Fruit fly (Drosophila melanogaster): ENCODE data around the gene Fur1.

The Fur1 gene

DNA sequence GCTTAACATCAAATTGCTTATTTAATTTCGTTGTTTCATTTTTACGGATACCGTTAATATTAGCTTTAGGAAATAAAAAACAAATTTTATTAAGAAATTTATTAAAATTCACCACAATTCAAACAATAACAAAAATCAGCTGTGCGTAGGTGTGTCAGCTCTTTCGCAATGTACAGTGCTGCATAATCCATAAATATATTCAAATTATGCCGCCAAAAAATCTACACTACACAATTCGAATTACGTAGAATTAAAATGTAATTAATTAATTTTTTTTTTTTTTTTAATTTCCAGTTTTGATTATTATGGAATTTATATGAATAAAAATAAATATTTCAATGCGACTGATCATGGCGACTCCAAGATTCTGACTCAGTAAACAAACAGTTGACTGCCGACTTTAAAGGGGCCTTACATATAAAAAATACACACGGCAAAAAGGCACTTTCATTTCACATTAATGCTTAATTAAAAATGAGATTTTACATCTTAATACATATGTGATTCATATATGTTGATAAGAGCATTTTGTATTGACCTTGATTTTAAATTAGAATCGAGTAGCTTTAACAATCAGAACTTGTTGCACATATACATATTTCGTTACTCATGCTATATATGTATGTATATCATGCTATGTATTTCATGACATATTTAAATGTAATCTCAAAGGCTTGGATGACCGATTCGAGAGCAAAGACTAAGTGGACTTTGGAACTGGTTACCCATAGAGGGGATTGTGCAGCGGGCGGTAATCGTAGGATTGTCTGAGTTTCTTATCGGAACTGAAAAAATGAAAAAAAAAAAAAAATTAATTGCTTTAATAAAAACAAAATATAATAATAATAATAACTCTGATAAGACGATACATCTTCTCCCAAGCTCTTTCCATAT is 20.7 kb upstream of the Fur1 start (continued):
- TF ChIP-seq bbx (GFP tag; IDR thresholded peaks at IDR 0.05; ENCODE audit: partially characterized antibody) (no peak), stc (GFP tag; IDR thresholded peaks at IDR 0.05) (no peak), Taf1 (GFP tag; IDR thresholded peaks at IDR 0.05) (no peak), tup (GFP tag; optimal IDR thresholded peaks at IDR 0.05) (no peak), wek (GFP tag; optimal IDR thresholded peaks at IDR 0.05) (no peak), gcm2 (GFP tag; optimal IDR thresholded peaks at IDR 0.05) (no peak), nerfin-2 (GFP tag; IDR thresholded peaks at IDR 0.05; ENCODE audit: partially characterized antibody) (no peak), CG2712 (tag; optimal IDR thresholded peaks at IDR 0.05) (peak; percentile 17), Side (GFP tag; optimal IDR thresholded peaks at IDR 0.05) (no peak), Dp (GFP tag; optimal IDR thresholded peaks at IDR 0.05) (peak; percentile 91), maf-S (GFP tag; optimal IDR thresholded peaks at IDR 0.05) (no peak), HLH54F (GFP tag; optimal IDR thresholded peaks at IDR 0.05) (no peak), oc (tag; optimal IDR thresholded peaks at IDR 0.05) (no peak), chn (GFP tag; optimal IDR thresholded peaks at IDR 0.05) (no peak), bab2 (GFP tag; optimal IDR thresholded peaks at IDR 0.05) (no peak), CG7928 (GFP tag; optimal IDR thresholded peaks at IDR 0.05) (no peak), CG15269 (tag; optimal IDR thresholded peaks at IDR 0.05) (no peak), CTCF (GFP tag; optimal IDR thresholded peaks at IDR 0.05) (peak; percentile 20), CG10274 (GFP tag; optimal IDR thresholded peaks at IDR 0.05) (no peak), CG1792 (GFP tag; optimal IDR thresholded peaks at IDR 0.05) (no peak), CG11504 (tag; optimal IDR thresholded peaks at IDR 0.05) (peak; percentile 2), MESR4 (GFP tag; optimal IDR thresholded peaks at IDR 0.05) (no peak), vvl (GFP tag; IDR thresholded peaks at IDR 0.05) (peak; percentile 67), CG3726 (GFP tag; IDR thresholded peaks at IDR 0.05) (no peak), CG14441 (GFP tag; IDR thresholded peaks at IDR 0.05) (no peak), Elba2 (GFP tag; optimal IDR thresholded peaks at IDR 0.05) (no peak), CG34422 (GFP tag; IDR thresholded peaks at IDR 0.05) (no peak), E2f2 (GFP tag; IDR thresholded peaks at IDR 0.05) (peak; percentile 95), insv (GFP tag; optimal IDR thresholded peaks at IDR 0.05) (no peak), Fer3 (tag; optimal IDR thresholded peaks at IDR 0.05) (no peak), Nf-YB (GFP tag; optimal IDR thresholded peaks at IDR 0.05) (no peak), Drgx (GFP tag; IDR thresholded peaks at IDR 0.05) (no peak), Sox102F (GFP tag; optimal IDR thresholded peaks at IDR 0.05) (no peak), Ptx1 (GFP tag; IDR thresholded peaks at IDR 0.05) (no peak), CG8765 (GFP tag; IDR thresholded peaks at IDR 0.05) (no peak), Myb (GFP tag; optimal IDR thresholded peaks at IDR 0.05) (no peak), bsh (GFP tag; optimal IDR thresholded peaks at IDR 0.05) (peak in 1 of 2 experiments; percentile 53), gem (tag; optimal IDR thresholded peaks at IDR 0.05) (peak; percentile 16), CG6689 (GFP tag; IDR thresholded peaks at IDR 0.05) (no peak), Scr (GFP tag; IDR thresholded peaks at IDR 0.05; ENCODE audit: partially characterized antibody) (no peak), Deaf1 (tag; optimal IDR thresholded peaks at IDR 0.05) (no peak), CG34376 (GFP tag; optimal IDR thresholded peaks at IDR 0.05) (peak; percentile 7), Dbx (GFP tag; IDR thresholded peaks at IDR 0.05) (no peak), gsb (GFP tag; IDR thresholded peaks at IDR 0.05) (no peak), Sox100B (GFP tag; optimal IDR thresholded peaks at IDR 0.05) (no peak), toy (GFP tag; IDR thresholded peaks at IDR 0.05) (no peak), ro (GFP tag; IDR thresholded peaks at IDR 0.05) (no peak), HLH4C (GFP tag; IDR thresholded peaks at IDR 0.05; ENCODE audit: partially characterized antibody) (no peak), otp (GFP tag; IDR thresholded peaks at IDR 0.05) (no peak), CG14050 (GFP tag; IDR thresholded peaks at IDR 0.05) (no peak)
